Worm (Caenorhabditis elegans) whole organism, L4 larva: Measurements from ENCODE around the gene F44G4.1.
A peak's percentile ranks its signal among the peaks of the same experiment; 100 is the strongest.

ENCODE experiments used
- F26F4.8 ChIP-seq: fragments of 200-800 bp; sonication (Bioruptor generic); conservative IDR thresholded peaks from 2 replicates; pipeline ENCODE4 v1.3.6; 2022; ENCODE audit warnings: missing genetic modification characterization, missing compliant biosample characterization
- F44E2.7 ChIP-seq: fragments of 200-800 bp; sonication (Bioruptor generic); IDR thresholded peaks from 2 replicates; pipeline ENCODE4 v2.1.2; 2022; ENCODE audit warnings: missing genetic modification characterization, missing compliant biosample characterization
- T26A8.4 ChIP-seq: fragments of 200-800 bp; sonication (Bioruptor generic); IDR thresholded peaks from 2 replicates; pipeline ENCODE4 v1.3.6; 2022; ENCODE audit warnings: missing genetic modification characterization, missing compliant biosample characterization
- ZK546.5 ChIP-seq, 2 experiments: sonication (generic microtip); optimal IDR thresholded peaks; 2 replicates each; lab custom pipeline; 2017; ENCODE audit warnings: missing biosample characterization in 2 of 2, missing genetic modification characterization in 2 of 2
- aha-1 ChIP-seq: fragments of 150-350 bp; peaks from one replicate; lab custom pipeline; 2014; ENCODE audit warnings: missing biosample characterization, missing genetic modification characterization
- arid-1 ChIP-seq: fragments of 200-800 bp; sonication (Bioruptor generic); conservative IDR thresholded peaks from 2 replicates; pipeline ENCODE4 v1.3.6; 2022; ENCODE audit warnings: missing genetic modification reagents, missing genetic modification characterization, missing compliant biosample characterization
- attf-4 ChIP-seq: sonication (generic microtip); optimal IDR thresholded peaks from 3 replicates; lab custom pipeline; 2017; ENCODE audit warnings: missing biosample characterization, missing genetic modification characterization
- ceh-28 ChIP-seq: fragments of 150-350 bp; optimal IDR thresholded peaks from 2 replicates; lab custom pipeline; 2014; ENCODE audit warnings: missing biosample characterization, missing genetic modification reagents, missing genetic modification characterization
- ctbp-1 ChIP-seq: fragments of 200-800 bp; sonication (Bioruptor generic); IDR thresholded peaks from 2 replicates; pipeline ENCODE4 v1.3.6; 2022; ENCODE audit warnings: missing genetic modification reagents, missing genetic modification characterization, missing compliant biosample characterization
- daf-12 ChIP-seq: fragments of 150-350 bp; optimal IDR thresholded peaks from 2 replicates; lab custom pipeline; 2014; ENCODE audit warnings: missing biosample characterization, missing genetic modification reagents, missing genetic modification characterization
- dmd-6 ChIP-seq: fragments of 200-800 bp; sonication (Bioruptor generic); IDR thresholded peaks from 2 replicates; pipeline ENCODE4 v1.3.6; 2022; ENCODE audit warnings: missing genetic modification reagents, missing genetic modification characterization, missing compliant biosample characterization
- dpl-1 ChIP-seq: fragments of 150-350 bp; optimal IDR thresholded peaks from 2 replicates; lab custom pipeline; 2014; ENCODE audit warnings: missing biosample characterization, missing genetic modification reagents, missing genetic modification characterization
- dve-1 ChIP-seq: sonication (generic microtip); optimal IDR thresholded peaks from 2 replicates; lab custom pipeline; 2017; ENCODE audit warnings: antibody characterized with exemption, mild to moderate bottlenecking, missing genetic modification characterization, missing compliant biosample characterization; ENCODE audit not compliant: insufficient read depth
- fos-1 ChIP-seq: fragments of 150-350 bp; optimal IDR thresholded peaks from 2 replicates; lab custom pipeline; 2014; ENCODE audit warnings: missing biosample characterization, missing genetic modification characterization
- gei-8 ChIP-seq: fragments of 200-800 bp; sonication (Bioruptor generic); optimal IDR thresholded peaks from 2 replicates; lab custom pipeline; 2018; ENCODE audit warnings: mild to moderate bottlenecking, missing genetic modification characterization, missing compliant biosample characterization
- hif-1 ChIP-seq, 2 experiments: sonication (generic microtip); optimal IDR thresholded peaks; 2 replicates each; lab custom pipeline; 2016 to 2017; ENCODE audit warnings: missing compliant biosample characterization in 2 of 2, missing genetic modification characterization in 2 of 2, missing genetic modification reagents in 2 of 2, missing genotype in 2 of 2, mild to moderate bottlenecking in 1 of 2
- hlh-30 ChIP-seq: sonication (generic microtip); optimal IDR thresholded peaks from 2 replicates; lab custom pipeline; 2017; ENCODE audit warnings: antibody characterized with exemption, mild to moderate bottlenecking, missing genetic modification characterization, missing compliant biosample characterization; ENCODE audit not compliant: insufficient read depth
- lin-1 ChIP-seq: fragments of 200-800 bp; sonication (Bioruptor generic); IDR thresholded peaks from 2 replicates; pipeline ENCODE4 v1.3.6; 2022; ENCODE audit warnings: missing genetic modification reagents, missing genetic modification characterization, missing compliant biosample characterization
- lin-15B ChIP-seq: fragments of 150-350 bp; sonication (generic microtip); optimal IDR thresholded peaks from 3 replicates; lab custom pipeline; 2014; ENCODE audit warnings: missing biosample characterization, missing genetic modification characterization
- lin-39 ChIP-seq: fragments of 150-350 bp; optimal IDR thresholded peaks from 2 replicates; lab custom pipeline; 2014; ENCODE audit warnings: missing biosample characterization, missing genetic modification reagents, missing genetic modification characterization
- lir-3 ChIP-seq: sonication (generic microtip); optimal IDR thresholded peaks from 2 replicates; lab custom pipeline; 2016; ENCODE audit warnings: mild to moderate bottlenecking, missing genetic modification characterization, missing compliant biosample characterization
- lsy-2 ChIP-seq, 2 experiments: fragments of 150-350 bp in 1 of 2; sonication (generic microtip) in 1 of 2; optimal IDR thresholded peaks; 2 replicates each; lab custom pipeline; 2014 to 2017; ENCODE audit warnings: missing biosample characterization in 2 of 2, missing genetic modification characterization in 2 of 2
- madf-5 ChIP-seq, 2 experiments: fragments of 200-800 bp; sonication (Bioruptor generic); IDR thresholded peaks; 2 replicates each; pipeline ENCODE4 v1.3.6; 2022; ENCODE audit warnings: missing compliant biosample characterization in 2 of 2, missing genetic modification characterization in 2 of 2
- mxl-3 ChIP-seq: fragments of 200-800 bp; sonication (Bioruptor generic); optimal IDR thresholded peaks from 2 replicates; lab custom pipeline; 2018; ENCODE audit warnings: mild to moderate bottlenecking, missing genetic modification characterization, missing compliant biosample characterization
- nhr-10 ChIP-seq: fragments of 150-350 bp; optimal IDR thresholded peaks from 2 replicates; lab custom pipeline; 2014; ENCODE audit warnings: missing biosample characterization, missing genetic modification characterization
- nhr-111 ChIP-seq: fragments of 200-800 bp; sonication (Bioruptor generic); optimal IDR thresholded peaks from 2 replicates; lab custom pipeline; 2018; ENCODE audit warnings: mild to moderate bottlenecking, missing genetic modification characterization, missing compliant biosample characterization
- nhr-28 ChIP-seq: fragments of 150-350 bp; optimal IDR thresholded peaks from 2 replicates; lab custom pipeline; 2014; ENCODE audit warnings: missing biosample characterization, missing genetic modification characterization
- pqm-1 ChIP-seq: sonication (generic microtip); optimal IDR thresholded peaks from 2 replicates; lab custom pipeline; 2017; ENCODE audit warnings: missing biosample characterization, missing genetic modification characterization
- saeg-2 ChIP-seq: fragments of 200-800 bp; sonication (Bioruptor generic); IDR thresholded peaks from 2 replicates; pipeline ENCODE4 v1.3.6; 2022; ENCODE audit warnings: missing genetic modification reagents, missing genetic modification characterization, missing compliant biosample characterization
- sdz-12 ChIP-seq: fragments of 200-800 bp; sonication (Bioruptor generic); optimal IDR thresholded peaks from 2 replicates; lab custom pipeline; 2018; ENCODE audit warnings: mild to moderate bottlenecking, missing genetic modification characterization, missing compliant biosample characterization
- skn-1 ChIP-seq: fragments of 150-350 bp; optimal IDR thresholded peaks from 2 replicates; lab custom pipeline; 2014; ENCODE audit warnings: missing biosample characterization, missing genetic modification characterization
- snpc-4 ChIP-seq: fragments of 150-350 bp; optimal IDR thresholded peaks from 2 replicates; lab custom pipeline; 2014; ENCODE audit warnings: missing biosample characterization, missing genetic modification characterization
- spr-1 ChIP-seq: sonication (generic microtip); optimal IDR thresholded peaks from 2 replicates; lab custom pipeline; 2016; ENCODE audit warnings: mild to moderate bottlenecking, missing genetic modification characterization, missing compliant biosample characterization
- spr-3 ChIP-seq: fragments of 200-800 bp; sonication (Bioruptor generic); optimal IDR thresholded peaks from 2 replicates; lab custom pipeline; 2018; ENCODE audit warnings: mild to moderate bottlenecking, missing genetic modification characterization, missing compliant biosample characterization
- tag-97 ChIP-seq: fragments of 200-800 bp; sonication (Bioruptor generic); IDR thresholded peaks from 2 replicates; pipeline ENCODE4 v1.3.6; 2022; ENCODE audit warnings: missing genetic modification characterization, missing compliant biosample characterization
- tra-1 ChIP-seq: fragments of 200-800 bp; sonication (Bioruptor generic); IDR thresholded peaks from 2 replicates; pipeline ENCODE4 v1.3.6; 2022; ENCODE audit warnings: missing genetic modification reagents, missing genetic modification characterization, missing compliant biosample characterization
- unc-130 ChIP-seq: sonication (generic microtip); optimal IDR thresholded peaks from 2 replicates; lab custom pipeline; 2016; ENCODE audit warnings: missing genetic modification reagents, missing genetic modification characterization, missing compliant biosample characterization
- unc-62 ChIP-seq, 3 experiments: fragments of 150-350 bp in 1 of 3; sonication (generic microtip); optimal IDR thresholded peaks in 2 of 3; peaks in 1 of 3; 1 replicate in 1 of 3; 2 replicates in 2 of 3; lab custom pipeline; 2014 to 2017; ENCODE audit warnings: missing biosample characterization in 3 of 3, missing genetic modification characterization in 3 of 3, missing genetic modification reagents in 3 of 3, missing genotype in 1 of 3
- zag-1 ChIP-seq: fragments of 150-350 bp; optimal IDR thresholded peaks from 2 replicates; lab custom pipeline; 2014; ENCODE audit warnings: missing biosample characterization, missing genetic modification characterization
- zfp-2 ChIP-seq: sonication (generic microtip); optimal IDR thresholded peaks from 2 replicates; lab custom pipeline; 2016; ENCODE audit warnings: mild to moderate bottlenecking, missing genetic modification characterization, missing compliant biosample characterization
- ztf-11 ChIP-seq: fragments of 150-350 bp; optimal IDR thresholded peaks from 2 replicates; lab custom pipeline; 2014; ENCODE audit warnings: missing biosample characterization, missing genetic modification characterization

F44G4.1 gene

ce11 chrII:9017628-9018027 is 23.2 kb downstream of the F44G4.1 start:
- TF ChIP-seq unc-62 (GFP tag; optimal IDR thresholded peaks at IDR 0.05 in 1 of 2; lab: Kevin White, UChicago) (peak in 1 of 2 experiments; percentile 91), unc-62 (tag; optimal IDR thresholded peaks at IDR 0.05; lab: Kevin White, UChicago) (no peak), lin-39 (tag; lab: Kevin White, UChicago) (no peak)
- TF ChIP-seq, all 104 proteins: peak for 1

ce11 chrII:9019704-9020103 is 25.3 kb downstream of the F44G4.1 start, which contains the start of gene dep-1:
TSS of gene dep-1 (minus strand) at chrII:9019798.
- no peak for TF ChIP-seq unc-130 (GFP tag; lab: Kevin White, UChicago)
- no peak for TF ChIP-seq ztf-11 (tag; lab: Kevin White, UChicago)
- no peak for TF ChIP-seq fos-1
- no peak for TF ChIP-seq attf-4 (tag; lab: Kevin White, UChicago)
- TF ChIP-seq gei-8 (GFP tag; lab: Kevin White, UChicago) = no peak
- no peak for TF ChIP-seq F44E2.7 (GFP tag; lab: Robert Waterston, UW)
- TF ChIP-seq nhr-111 (GFP tag; lab: Kevin White, UChicago) = no peak
- no peak for TF ChIP-seq lsy-2 (tag; optimal IDR thresholded peaks at IDR 0.05; lab: Kevin White, UChicago)
- no peak for TF ChIP-seq skn-1 (tag; lab: Kevin White, UChicago)
- TF ChIP-seq T26A8.4 (GFP tag; lab: Robert Waterston, UW) = no peak
- TF ChIP-seq nhr-10 (tag; lab: Kevin White, UChicago) = no peak
- TF ChIP-seq ctbp-1 (GFP tag; lab: Robert Waterston, UW) = no peak
- TF ChIP-seq ZK546.5 (tag; optimal IDR thresholded peaks at IDR 0.05; lab: Kevin White, UChicago) = no peak
- TF ChIP-seq tra-1 = no peak
- no peak for TF ChIP-seq spr-1 (tag; lab: Kevin White, UChicago)
- TF ChIP-seq snpc-4 (tag; lab: Kevin White, UChicago) = no peak

DNA sequence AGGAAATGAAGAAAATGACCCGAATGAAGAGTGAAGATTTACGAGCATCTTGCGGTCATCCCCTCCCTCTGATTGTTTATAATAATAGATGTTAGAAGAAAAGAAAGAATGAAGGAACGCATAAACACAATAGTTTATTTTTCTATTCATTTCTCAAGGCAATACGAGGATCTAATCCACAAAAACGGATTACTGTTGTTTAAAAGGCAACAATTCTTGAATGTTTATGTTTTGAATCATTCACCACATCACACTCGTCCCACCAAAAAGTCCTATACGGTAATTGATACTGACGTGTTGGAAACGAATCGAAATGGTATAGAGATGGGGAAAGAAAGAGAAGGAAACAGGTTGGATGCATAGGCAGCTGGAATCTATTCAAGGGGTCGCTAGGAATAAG is 27.2 kb downstream of the F44G4.1 start:
- TF ChIP-seq lir-3 (tag; lab: Kevin White, UChicago) (no peak), unc-62 (GFP tag; optimal IDR thresholded peaks at IDR 0.05 in 1 of 2; lab: Kevin White, UChicago) (peak in 1 of 2 experiments; percentile 96), unc-62 (tag; optimal IDR thresholded peaks at IDR 0.05; lab: Kevin White, UChicago) (no peak), lin-1 (GFP tag; lab: Robert Waterston, UW) (no peak), spr-3 (no peak)
- TF ChIP-seq, all 104 proteins: peak for 1

DNA sequence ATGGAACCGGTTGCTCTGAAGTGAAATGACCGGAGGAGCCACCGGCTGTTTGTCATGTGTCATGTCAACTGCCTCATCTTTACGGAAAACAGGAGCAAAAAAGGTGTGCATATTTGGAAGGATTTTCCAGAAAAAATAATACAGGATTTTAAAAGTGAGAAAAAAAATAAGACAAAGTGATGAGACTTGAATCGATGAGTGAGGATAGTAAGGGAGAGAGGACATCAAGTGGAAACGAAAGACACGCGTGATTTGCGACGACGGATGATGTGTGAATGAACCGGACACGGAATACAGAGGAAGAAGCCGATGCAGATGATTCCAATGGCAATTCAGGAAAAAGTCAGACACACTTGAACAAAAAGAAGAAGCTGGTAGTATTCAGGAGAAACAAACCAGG is 29.9 kb downstream of the F44G4.1 start:
- TF ChIP-seq saeg-2 (GFP tag; lab: Robert Waterston, UW) = no peak
- no peak for TF ChIP-seq lin-15B (tag; lab: Kevin White, UChicago)
- TF ChIP-seq zag-1 (tag; lab: Kevin White, UChicago) = no peak
- TF ChIP-seq aha-1 (tag; lab: Kevin White, UChicago) = peak; percentile 93
- no peak for TF ChIP-seq ctbp-1 (GFP tag; lab: Robert Waterston, UW)
- peak in 1 of 2 experiments; percentile 40 for TF ChIP-seq unc-62 (GFP tag; optimal IDR thresholded peaks at IDR 0.05 in 1 of 2; lab: Kevin White, UChicago)
- no peak for TF ChIP-seq unc-62 (tag; optimal IDR thresholded peaks at IDR 0.05; lab: Kevin White, UChicago)
- TF ChIP-seq zfp-2 (tag; lab: Kevin White, UChicago) = no peak
- no peak for TF ChIP-seq sdz-12 (GFP tag; lab: Kevin White, UChicago)
- TF ChIP-seq ceh-28 (tag; lab: Kevin White, UChicago) = no peak
- TF ChIP-seq tag-97 = no peak

- TF ChIP-seq pqm-1 = no peak
- TF ChIP-seq unc-62 (GFP tag; optimal IDR thresholded peaks at IDR 0.05 in 1 of 2; lab: Kevin White, UChicago) = peak in 1 of 2 experiments; percentile 23
- TF ChIP-seq unc-62 (tag; optimal IDR thresholded peaks at IDR 0.05; lab: Kevin White, UChicago) = no peak
These were observed 31.9 kb downstream of the F44G4.1 start for ce11 chrII:9026348-9026747.

- TF ChIP-seq dmd-6 (GFP tag; lab: Robert Waterston, UW) (no peak), F26F4.8 (GFP tag; lab: Robert Waterston, UW) (no peak), nhr-28 (tag; lab: Kevin White, UChicago) (peak; percentile 26), hif-1 (tag; optimal IDR thresholded peaks at IDR 0.05; lab: Kevin White, UChicago) (no peak), ceh-28 (tag; lab: Kevin White, UChicago) (no peak), mxl-3 (peak; percentile 37), hlh-30 (tag; lab: Kevin White, UChicago) (peak; percentile 36), aha-1 (tag; lab: Kevin White, UChicago) (no peak), dpl-1 (GFP tag; lab: Kevin White, UChicago) (no peak), dve-1 (tag; lab: Kevin White, UChicago) (peak; percentile 35), daf-12 (tag; lab: Kevin White, UChicago) (no peak), arid-1 (GFP tag; lab: Robert Waterston, UW) (no peak), madf-5 (GFP tag; IDR thresholded peaks at IDR 0.05; lab: Robert Waterston, UW) (no peak)
These were observed 33.7 kb downstream of the F44G4.1 start for ce11 chrII:9028096-9028495.
